Fruit fly (Drosophila melanogaster): ENCODE data around the gene Coprox.

The Coprox gene

DNA sequence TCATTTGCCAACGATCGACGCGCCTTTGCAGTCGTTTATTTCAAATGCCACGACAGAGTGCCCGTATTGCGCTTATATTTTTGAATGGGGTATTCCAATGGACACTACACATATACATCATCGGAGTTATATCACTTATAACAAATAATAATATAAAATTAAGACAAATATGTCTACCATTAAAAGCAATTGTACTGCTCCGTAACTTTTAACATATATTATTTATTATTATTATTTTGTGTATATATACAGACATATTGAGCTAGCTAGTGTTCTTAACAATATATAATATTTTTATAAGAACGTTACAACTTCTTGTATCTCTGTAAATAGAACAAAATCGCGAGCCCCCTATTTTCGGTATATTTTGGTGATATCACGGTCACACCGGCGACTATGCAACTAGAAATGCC lies at the start of gene Coprox, which contains the start of gene sip2 (continued):
- peak; percentile 82 for TF ChIP-seq PHDP (tag; optimal IDR thresholded peaks at IDR 0.05)
- peak; percentile 50; the same call in 1 of the 2 replicates for TF ChIP-seq rib (GFP tag; IDR thresholded peaks at IDR 0.05)
- no peak for TF ChIP-seq bowl (GFP tag; IDR thresholded peaks at IDR 0.05)
- TF ChIP-seq CG2202 (tag; optimal IDR thresholded peaks at IDR 0.05), result no peak
- peak; percentile 54 for TF ChIP-seq CG12155 (GFP tag; optimal IDR thresholded peaks at IDR 0.05)
- peak; percentile 86 for TF ChIP-seq CG2678 (tag; optimal IDR thresholded peaks at IDR 0.05)
- peak; percentile 56 for TF ChIP-seq CG18619 (GFP tag; optimal IDR thresholded peaks at IDR 0.05)
- no peak for TF ChIP-seq sc (optimal IDR thresholded peaks at IDR 0.05)
- TF ChIP-seq sc (GFP tag; optimal IDR thresholded peaks at IDR 0.05), result no peak
- TF ChIP-seq unpg (GFP tag; optimal IDR thresholded peaks at IDR 0.05), result peak; percentile 78
- TF ChIP-seq wdn (GFP tag; IDR thresholded peaks at IDR 0.05), result 0 out of 2 replicates have a peak, but pooled peaks have one; percentile 17
- TF ChIP-seq CG32767 (GFP tag; IDR thresholded peaks at IDR 0.05), result peak; percentile 51; the same call in 1 of the 2 replicates
- TF ChIP-seq Six4 (GFP tag; optimal IDR thresholded peaks at IDR 0.05), result peak; percentile 33
- TF ChIP-seq CG13123 (GFP tag; optimal IDR thresholded peaks at IDR 0.05), result peak; percentile 21
- TF ChIP-seq gro (GFP tag; optimal IDR thresholded peaks at IDR 0.05), result no peak
- no peak for TF ChIP-seq Sox100B (GFP tag; optimal IDR thresholded peaks at IDR 0.05)
- no peak for TF ChIP-seq pnt (GFP tag; optimal IDR thresholded peaks at IDR 0.05)
- peak; percentile 61 for TF ChIP-seq fd96Cb (tag; optimal IDR thresholded peaks at IDR 0.05)
- 0 out of 3 replicates have a peak, but pooled peaks have one; percentile 10 for TF ChIP-seq Dbx (GFP tag; IDR thresholded peaks at IDR 0.05)
- peak; percentile 72 for TF ChIP-seq Fer3 (tag; optimal IDR thresholded peaks at IDR 0.05)
- peak; percentile 67 for TF ChIP-seq Ets65A (GFP tag)
- peak; percentile 44; the same call in 2 of the 3 replicates for TF ChIP-seq croc (GFP tag; conservative IDR thresholded peaks at IDR 0.05)
- TF ChIP-seq CG15011 (GFP tag; optimal IDR thresholded peaks at IDR 0.05), result no peak
- TF ChIP-seq CG18764 (GFP tag; optimal IDR thresholded peaks at IDR 0.05), result peak; percentile 19
- TF ChIP-seq tup (GFP tag; optimal IDR thresholded peaks at IDR 0.05), result no peak
- no peak for TF ChIP-seq CG13624 (GFP tag; optimal IDR thresholded peaks at IDR 0.05)
- peak; percentile 1 for TF ChIP-seq CG1529 (GFP tag; optimal IDR thresholded peaks at IDR 0.05)
- peak; percentile 49 for TF ChIP-seq gfzf (GFP tag; optimal IDR thresholded peaks at IDR 0.05)
- TF ChIP-seq p53 (GFP tag; optimal IDR thresholded peaks at IDR 0.05), result no peak
- TF ChIP-seq BtbVII (GFP tag; optimal IDR thresholded peaks at IDR 0.05), result peak; percentile 23
- TF ChIP-seq CG33557 (GFP tag; optimal IDR thresholded peaks at IDR 0.05), result peak; percentile 62
- peak; percentile 29 for TF ChIP-seq CG17802 (tag; optimal IDR thresholded peaks at IDR 0.05)
- TF ChIP-seq CG14014 (GFP tag; IDR thresholded peaks at IDR 0.05), result peak; percentile 59
- no peak for TF ChIP-seq disco-r (GFP tag; optimal IDR thresholded peaks at IDR 0.05)
- no peak for TF ChIP-seq CG34376 (GFP tag; optimal IDR thresholded peaks at IDR 0.05)
- peak; percentile 69 for TF ChIP-seq CG12299 (tag; optimal IDR thresholded peaks at IDR 0.05)
- peak; percentile 1 for TF ChIP-seq bab2 (GFP tag; optimal IDR thresholded peaks at IDR 0.05)
- TF ChIP-seq CG13296 (GFP tag; optimal IDR thresholded peaks at IDR 0.05), result peak; percentile 71
- peak; percentile 67 for TF ChIP-seq Xrp1 (GFP tag; IDR thresholded peaks at IDR 0.05)
- TF ChIP-seq jigr1 (GFP tag; IDR thresholded peaks at IDR 0.05), result no peak
- TF ChIP-seq CG18262 (tag; optimal IDR thresholded peaks at IDR 0.05), result peak; percentile 82
- peak; percentile 39 for TF ChIP-seq pzg (GFP tag; optimal IDR thresholded peaks at IDR 0.05)
- peak; percentile 43; the same call in 1 of the 2 replicates for TF ChIP-seq sisA (GFP tag; IDR thresholded peaks at IDR 0.05)
- no peak for TF ChIP-seq CG11093 (GFP tag; IDR thresholded peaks at IDR 0.05)
- TF ChIP-seq CG8944 (GFP tag; optimal IDR thresholded peaks at IDR 0.05), result no peak
- peak; percentile 29 for TF ChIP-seq HHEX (GFP tag; optimal IDR thresholded peaks at IDR 0.05)
- TF ChIP-seq Chrac-16 (GFP tag; optimal IDR thresholded peaks at IDR 0.05), result peak; percentile 50
- no peak for TF ChIP-seq hkb (optimal IDR thresholded peaks at IDR 0.05)
- peak; percentile 45; the same call in 1 of the 2 replicates for TF ChIP-seq hkb (GFP tag; IDR thresholded peaks at IDR 0.05)
- TF ChIP-seq nau (GFP tag; optimal IDR thresholded peaks at IDR 0.05), result no peak
- TF ChIP-seq dimm (GFP tag; IDR thresholded peaks at IDR 0.05), result no peak
- peak; percentile 56 for TF ChIP-seq CG2120 (GFP tag; optimal IDR thresholded peaks at IDR 0.05)
